Fruit fly (Drosophila melanogaster) whole organism, prepupa: ENCODE measurements around the gene CG12011.

Experiments used
- CG10631 ChIP-seq: fragments of 200-800 bp; sonication (Bioruptor generic); optimal IDR thresholded peaks from 2 replicates; lab custom pipeline; 2016; ENCODE audit warnings: missing biosample characterization, missing genetic modification characterization
- CG10669 ChIP-seq: fragments of 200-800 bp; sonication (Bioruptor generic); optimal IDR thresholded peaks from 3 replicates; lab custom pipeline; 2018; ENCODE audit warnings: missing biosample characterization, mild to moderate bottlenecking, missing genetic modification characterization, moderate library complexity
- CG11294 ChIP-seq: fragments of 200-800 bp; sonication (Bioruptor generic); IDR thresholded peaks from 2 replicates; pipeline ENCODE4 v1.3.6; 2022; ENCODE audit warnings: missing biosample characterization, missing genetic modification characterization
- CG11762 ChIP-seq: fragments of 200-800 bp; sonication (Bioruptor generic); optimal IDR thresholded peaks from 3 replicates; lab custom pipeline; 2016; ENCODE audit warnings: missing biosample characterization, missing genetic modification characterization; ENCODE audit not compliant: insufficient read depth
- CG11902 ChIP-seq: fragments of 200-800 bp; sonication (Bioruptor generic); optimal IDR thresholded peaks from 3 replicates; lab custom pipeline; 2016; ENCODE audit warnings: missing biosample characterization, missing genetic modification characterization
- CG15336 ChIP-seq: fragments of 200-800 bp; sonication (Bioruptor generic); IDR thresholded peaks from 2 replicates; pipeline ENCODE4 v1.3.6; 2022; ENCODE audit warnings: missing biosample characterization, missing genetic modification characterization
- CG1621 ChIP-seq: fragments of 200-800 bp; sonication (Bioruptor generic); optimal IDR thresholded peaks from 3 replicates; lab custom pipeline; 2018; ENCODE audit warnings: missing biosample characterization, mild to moderate bottlenecking, missing genetic modification characterization
- CG16779 ChIP-seq: fragments of 200-800 bp; sonication (Bioruptor generic); optimal IDR thresholded peaks from 3 replicates; lab custom pipeline; 2017; ENCODE audit warnings: missing biosample characterization, mild to moderate bottlenecking, missing genetic modification characterization
- CG3032 ChIP-seq: fragments of 200-800 bp; optimal IDR thresholded peaks from 2 replicates; lab custom pipeline; 2019; ENCODE audit warnings: missing biosample characterization, mild to moderate bottlenecking, missing genetic modification characterization, moderate library complexity
- CG31627 ChIP-seq: fragments of 200-800 bp; sonication (Bioruptor generic); optimal IDR thresholded peaks from 3 replicates; lab custom pipeline; 2016; ENCODE audit warnings: missing biosample characterization, missing genetic modification characterization
- CG32006 ChIP-seq: fragments of 200-800 bp; sonication (Bioruptor generic); optimal IDR thresholded peaks from 3 replicates; lab custom pipeline; 2017; ENCODE audit warnings: missing biosample characterization, mild to moderate bottlenecking, missing genetic modification characterization
- CG34406 ChIP-seq: fragments of 200-800 bp; sonication (Bioruptor generic); optimal IDR thresholded peaks from 3 replicates; lab custom pipeline; 2016; ENCODE audit warnings: missing biosample characterization, missing genetic modification characterization
- CG3919 ChIP-seq: fragments of 200-800 bp; sonication (Bioruptor generic); optimal IDR thresholded peaks from 3 replicates; lab custom pipeline; 2016; ENCODE audit warnings: missing biosample characterization, missing genetic modification characterization
- CG6276 ChIP-seq: fragments of 200-800 bp; sonication (Bioruptor generic); optimal IDR thresholded peaks from 2 replicates; lab custom pipeline; 2017; ENCODE audit warnings: missing biosample characterization, mild to moderate bottlenecking, missing genetic modification characterization
- CG6792 ChIP-seq: fragments of 200-800 bp; sonication (Bioruptor generic); optimal IDR thresholded peaks from 3 replicates; lab custom pipeline; 2016; ENCODE audit warnings: missing biosample characterization, missing genetic modification characterization
- CG6808 ChIP-seq: fragments of 200-800 bp; sonication (Bioruptor generic); optimal IDR thresholded peaks from 3 replicates; lab custom pipeline; 2017; ENCODE audit warnings: missing biosample characterization, missing genetic modification characterization, mild to moderate bottlenecking, moderate library complexity, missing genetic modification reagents
- CG6854 ChIP-seq: fragments of 200-800 bp; sonication (Bioruptor generic); optimal IDR thresholded peaks from 2 replicates; lab custom pipeline; 2017; ENCODE audit warnings: missing biosample characterization, mild to moderate bottlenecking, missing genetic modification characterization
- CG7368 ChIP-seq: fragments of 200-800 bp; sonication (Bioruptor generic); optimal IDR thresholded peaks from 3 replicates; lab custom pipeline; 2016; ENCODE audit warnings: missing biosample characterization, missing genetic modification characterization
- CG8119 ChIP-seq: fragments of 200-800 bp; sonication (Bioruptor generic); IDR thresholded peaks from 3 replicates; pipeline ENCODE4 v1.3.6; 2022; ENCODE audit warnings: missing biosample characterization, missing genetic modification characterization
- CG8632 ChIP-seq: fragments of 200-800 bp; sonication (Bioruptor generic); optimal IDR thresholded peaks from 3 replicates; lab custom pipeline; 2016; ENCODE audit warnings: missing biosample characterization, missing genetic modification characterization
- CG9139 ChIP-seq: fragments of 200-800 bp; sonication (Bioruptor generic); optimal IDR thresholded peaks from 3 replicates; lab custom pipeline; 2017; ENCODE audit warnings: missing biosample characterization, mild to moderate bottlenecking, missing genetic modification characterization
- Eip93F ChIP-seq: fragments of 200-800 bp; sonication (Bioruptor generic); optimal IDR thresholded peaks from 2 replicates; lab custom pipeline; 2016; ENCODE audit warnings: missing biosample characterization, mild to moderate bottlenecking, missing genetic modification characterization
- Ets21C ChIP-seq: fragments of 200-800 bp; sonication (Bioruptor generic); optimal IDR thresholded peaks from 3 replicates; lab custom pipeline; 2016; ENCODE audit warnings: missing biosample characterization, missing genetic modification characterization
- Ets96B ChIP-seq: fragments of 200-800 bp; optimal IDR thresholded peaks from 2 replicates; lab custom pipeline; 2019; ENCODE audit warnings: missing biosample characterization, mild to moderate bottlenecking, missing genetic modification characterization, moderate library complexity
- Hr38 ChIP-seq: sonication (Bioruptor generic); optimal IDR thresholded peaks from 2 replicates; lab custom pipeline; 2016; ENCODE audit warnings: missing biosample characterization, missing genetic modification characterization
- Hr39 ChIP-seq: fragments of 200-800 bp; sonication (Bioruptor generic); optimal IDR thresholded peaks from 2 replicates; lab custom pipeline; 2016; ENCODE audit warnings: missing biosample characterization, missing genetic modification characterization
- Hr4 ChIP-seq: fragments of 200-800 bp; sonication (Bioruptor generic); optimal IDR thresholded peaks from 3 replicates; lab custom pipeline; 2016; ENCODE audit warnings: missing biosample characterization, missing genetic modification characterization
- Lpt ChIP-seq: fragments of 200-800 bp; sonication (Bioruptor generic); optimal IDR thresholded peaks from 3 replicates; lab custom pipeline; 2016; ENCODE audit warnings: missing biosample characterization, missing genetic modification characterization
- Met ChIP-seq: fragments of 200-800 bp; sonication (Bioruptor generic); optimal IDR thresholded peaks from 3 replicates; lab custom pipeline; 2016; ENCODE audit warnings: missing biosample characterization, missing genetic modification characterization
- OdsH ChIP-seq: fragments of 200-800 bp; sonication (Bioruptor generic); optimal IDR thresholded peaks from 3 replicates; lab custom pipeline; 2016; ENCODE audit warnings: missing biosample characterization, missing genetic modification characterization
- Smox ChIP-seq: fragments of 200-800 bp; sonication (Bioruptor generic); optimal IDR thresholded peaks from 3 replicates; lab custom pipeline; 2016; ENCODE audit warnings: missing biosample characterization, missing genetic modification characterization
- Sox15 ChIP-seq: fragments of 200-800 bp; sonication (Bioruptor generic); optimal IDR thresholded peaks from 3 replicates; lab custom pipeline; 2016; ENCODE audit warnings: missing biosample characterization, missing genetic modification characterization
- achi ChIP-seq: fragments of 200-800 bp; sonication (Bioruptor generic); optimal IDR thresholded peaks from 3 replicates; lab custom pipeline; 2016; ENCODE audit warnings: missing biosample characterization, missing genetic modification characterization
- acj6 ChIP-seq: fragments of 200-800 bp; sonication (Bioruptor generic); optimal IDR thresholded peaks from 3 replicates; lab custom pipeline; 2016; ENCODE audit warnings: missing biosample characterization, missing genetic modification characterization
- cyc ChIP-seq: fragments of 200-800 bp; sonication (Bioruptor generic); optimal IDR thresholded peaks from 3 replicates; lab custom pipeline; 2016; ENCODE audit warnings: missing biosample characterization, missing genetic modification characterization
- dac ChIP-seq: fragments of 200-800 bp; sonication (Bioruptor generic); optimal IDR thresholded peaks from 2 replicates; lab custom pipeline; 2017; ENCODE audit warnings: missing biosample characterization, mild to moderate bottlenecking, missing genetic modification characterization
- eg ChIP-seq: fragments of 200-800 bp; sonication (Bioruptor generic); IDR thresholded peaks from 3 replicates; pipeline ENCODE4 v1.3.6; 2022; ENCODE audit warnings: missing biosample characterization, missing genetic modification characterization
- esn ChIP-seq: fragments of 200-800 bp; sonication (Bioruptor generic); optimal IDR thresholded peaks from 2 replicates; lab custom pipeline; 2016; ENCODE audit warnings: missing biosample characterization, mild to moderate bottlenecking, missing genetic modification characterization, moderate library complexity
- fd59A ChIP-seq: fragments of 200-800 bp; sonication (Bioruptor generic); optimal IDR thresholded peaks from 2 replicates; lab custom pipeline; 2017; ENCODE audit warnings: missing biosample characterization, mild to moderate bottlenecking, missing genetic modification characterization, missing genetic modification reagents
- fkh ChIP-seq: fragments of 200-800 bp; sonication (Bioruptor generic); optimal IDR thresholded peaks from 3 replicates; lab custom pipeline; 2017; ENCODE audit warnings: missing biosample characterization, mild to moderate bottlenecking, missing genetic modification characterization, moderate library complexity
- lz ChIP-seq: fragments of 200-800 bp; sonication (Bioruptor generic); optimal IDR thresholded peaks from 3 replicates; lab custom pipeline; 2016; ENCODE audit warnings: missing biosample characterization, missing genetic modification characterization
- net ChIP-seq: fragments of 200-800 bp; sonication (Bioruptor generic); optimal IDR thresholded peaks from 3 replicates; lab custom pipeline; 2016; ENCODE audit warnings: missing biosample characterization, missing genetic modification characterization
- salr ChIP-seq, 2 experiments: fragments of 200-800 bp; sonication (Bioruptor generic); optimal IDR thresholded peaks; 3 replicates each; lab custom pipeline; 2016 to 2018; ENCODE audit warnings: missing biosample characterization in 2 of 2, missing genetic modification characterization in 2 of 2, mild to moderate bottlenecking in 1 of 2
- spab ChIP-seq: fragments of 200-800 bp; sonication (Bioruptor generic); optimal IDR thresholded peaks from 2 replicates; lab custom pipeline; 2017; ENCODE audit warnings: missing biosample characterization, mild to moderate bottlenecking, missing genetic modification characterization, missing genetic modification reagents
- ss ChIP-seq, 2 experiments: fragments of 200-800 bp; sonication (Bioruptor generic); optimal IDR thresholded peaks; 2 replicates in 1 of 2; 3 replicates in 1 of 2; lab custom pipeline; 2017 to 2018; ENCODE audit warnings: mild to moderate bottlenecking in 2 of 2, missing biosample characterization in 2 of 2, missing genetic modification characterization in 2 of 2, moderate library complexity in 1 of 2
- topi ChIP-seq: fragments of 200-800 bp; sonication (Bioruptor generic); optimal IDR thresholded peaks from 3 replicates; lab custom pipeline; 2016; ENCODE audit warnings: missing biosample characterization, missing genetic modification characterization
- vri ChIP-seq: fragments of 200-800 bp; sonication (Bioruptor generic); optimal IDR thresholded peaks from 3 replicates; lab custom pipeline; 2016; ENCODE audit warnings: missing biosample characterization, mild to moderate bottlenecking, missing genetic modification characterization

Gene CG12011

dm6 chr3L:1692122-1692786 is 2.2 kb upstream of the CG12011 start (continued):
- peak; percentile 84 for TF ChIP-seq CG3032
- TF ChIP-seq fd59A (GFP tag; lab: Kevin White, UChicago): peak; percentile 92
- peak; percentile 84 for TF ChIP-seq Ets96B
- TF ChIP-seq Met (GFP tag; lab: Kevin White, UChicago): peak; percentile 93
- peak; percentile 85 for TF ChIP-seq Sox15 (GFP tag; lab: Kevin White, UChicago)
- TF ChIP-seq lz (GFP tag; lab: Kevin White, UChicago): peak; percentile 90
- TF ChIP-seq Hr4 (GFP tag; lab: Kevin White, UChicago): peak; percentile 78
- TF ChIP-seq CG6854 (GFP tag; lab: Kevin White, UChicago): peak; percentile 84
- TF ChIP-seq CG3919 (GFP tag; lab: Kevin White, UChicago): peak; percentile 87
- peak; percentile 87 for TF ChIP-seq cyc (GFP tag; lab: Kevin White, UChicago)
- TF ChIP-seq Eip93F (GFP tag; lab: Kevin White, UChicago): peak; percentile 85
- TF ChIP-seq CG31627: peak; percentile 93
- TF ChIP-seq ss (GFP tag; optimal IDR thresholded peaks at IDR 0.05; lab: Kevin White, UChicago): peak; percentile 78 to 81
- peak; percentile 43 for TF ChIP-seq dac (GFP tag; lab: Kevin White, UChicago)
- peak; percentile 77 for TF ChIP-seq Lpt (GFP tag; lab: Kevin White, UChicago)
- 0 out of 2 replicates have a peak, but pooled peaks have one; percentile 41 for TF ChIP-seq CG11294
- TF ChIP-seq, all 60 proteins: peak for 58

- TF ChIP-seq fkh (GFP tag; lab: Kevin White, UChicago): no peak
- TF ChIP-seq CG6792 (GFP tag; lab: Kevin White, UChicago): no peak
- TF ChIP-seq spab (GFP tag; lab: Kevin White, UChicago): peak; percentile 51
- peak; percentile 32 for TF ChIP-seq achi
- no peak for TF ChIP-seq CG11294
- TF ChIP-seq CG8119 (GFP tag; lab: Robert Waterston, UW): 0 out of 3 replicates have a peak, but pooled peaks have one; percentile 19
- no peak for TF ChIP-seq Smox (GFP tag; lab: Kevin White, UChicago)
- TF ChIP-seq eg (GFP tag; lab: Robert Waterston, UW): no peak
- TF ChIP-seq CG31627: no peak
- TF ChIP-seq net (GFP tag; lab: Kevin White, UChicago): no peak
- no peak for TF ChIP-seq OdsH (GFP tag; lab: Kevin White, UChicago)
- no peak for TF ChIP-seq CG15336
- TF ChIP-seq cyc (GFP tag; lab: Kevin White, UChicago): peak; percentile 23
- peak; percentile 32 for TF ChIP-seq CG6808 (GFP tag; lab: Kevin White, UChicago)
- peak; percentile 18 for TF ChIP-seq fd59A (GFP tag; lab: Kevin White, UChicago)
- peak; percentile 68 for TF ChIP-seq CG10669
- TF ChIP-seq CG6276 (GFP tag; lab: Kevin White, UChicago): no peak
- TF ChIP-seq Eip93F (GFP tag; lab: Kevin White, UChicago): no peak
- no peak for TF ChIP-seq CG32006 (GFP tag; lab: Kevin White, UChicago)
- peak; percentile 46 for TF ChIP-seq CG3919 (GFP tag; lab: Kevin White, UChicago)
- no peak for TF ChIP-seq Sox15 (GFP tag; lab: Kevin White, UChicago)
- peak; percentile 17 for TF ChIP-seq CG10631 (GFP tag; lab: Kevin White, UChicago)
- no peak for TF ChIP-seq CG1621 (tag; lab: Kevin White, UChicago)
- peak; percentile 69 for TF ChIP-seq Ets96B
- no peak for TF ChIP-seq CG8632
- TF ChIP-seq Hr39: no peak
- TF ChIP-seq CG9139: peak; percentile 10
- peak; percentile 48 for TF ChIP-seq CG3032
- no peak for TF ChIP-seq Met (GFP tag; lab: Kevin White, UChicago)
- TF ChIP-seq vri (GFP tag; lab: Kevin White, UChicago): no peak
- no peak for TF ChIP-seq acj6 (GFP tag; lab: Kevin White, UChicago)
- TF ChIP-seq CG11762 (GFP tag; lab: Kevin White, UChicago): no peak
- no peak for TF ChIP-seq CG11902
- TF ChIP-seq topi (GFP tag; lab: Kevin White, UChicago): no peak
- peak in 1 of 2 experiments; percentile 26 for TF ChIP-seq salr (GFP tag; optimal IDR thresholded peaks at IDR 0.05; lab: Kevin White, UChicago)
- no peak for TF ChIP-seq CG7368 (GFP tag; lab: Kevin White, UChicago)
- no peak for TF ChIP-seq Hr38 (GFP tag; lab: Kevin White, UChicago)
- TF ChIP-seq esn (GFP tag; lab: Kevin White, UChicago): no peak
- TF ChIP-seq CG16779 (tag; lab: Kevin White, UChicago): no peak
- TF ChIP-seq CG34406 (GFP tag; lab: Kevin White, UChicago): no peak
- no peak for TF ChIP-seq CG6854 (GFP tag; lab: Kevin White, UChicago)
- no peak for TF ChIP-seq Ets21C (GFP tag; lab: Kevin White, UChicago)
These were observed 1.6 kb upstream of the CG12011 start for dm6 chr3L:1692859-1693258.
